Fruit fly (Drosophila melanogaster) ovary, adult (tissue): Measurements from ENCODE around the gene att-ORFB.

Source experiments
- CG17801 ChIP-seq: fragments of 200-800 bp; optimal IDR thresholded peaks from 2 replicates; lab custom pipeline; 2019; ENCODE audit warnings: missing biosample characterization, mild to moderate bottlenecking, missing genetic modification characterization, moderate library complexity; ENCODE audit not compliant: partially characterized antibody

att-ORFB gene

dm6 chr3R:20586409-20586808, 32.2 kb upstream of the att-ORFB start:
- no peak for TF ChIP-seq CG17801 (GFP tag; lab: Kevin White, UChicago)

dm6 chr3R:20585566-20585965, 31.4 kb upstream of the att-ORFB start, which contains the start of gene CG16953:
Gene CG16953 (minus strand): TSS chr3R:20585833.
- TF ChIP-seq CG17801 (GFP tag; lab: Kevin White, UChicago): peak; percentile 40

dm6 chr3R:20581376-20581775, 27.2 kb upstream of the att-ORFB start, which contains the start of gene CG34008:
Gene CG34008 (minus strand): TSS chr3R:20581522.
- no peak for TF ChIP-seq CG17801 (GFP tag; lab: Kevin White, UChicago)

dm6 chr3R:20579816-20580215, 25.6 kb upstream of the att-ORFB start, which contains the start of the genes EloB and Srp14:
Gene EloB (minus strand): TSS chr3R:20579850.
Gene Srp14 (plus strand): TSS chr3R:20580115.
- TF ChIP-seq CG17801 (GFP tag; lab: Kevin White, UChicago): peak; percentile 88

dm6 chr3R:20576789-20577188, 22.6 kb upstream of the att-ORFB start, which contains the start of the genes TFAM and CG5412:
Gene TFAM (minus strand): TSS chr3R:20577010.
Gene CG5412 (plus strand): TSS chr3R:20577053.
- no peak for TF ChIP-seq CG17801 (GFP tag; lab: Kevin White, UChicago)

- peak; percentile 70 for TF ChIP-seq CG17801 (GFP tag; lab: Kevin White, UChicago)
Observed at dm6 chr3R:20574535-20574980, 20.4 kb upstream of the att-ORFB start.

- no peak for TF ChIP-seq CG17801 (GFP tag; lab: Kevin White, UChicago)
Observed at dm6 chr3R:20573326-20573725, 19.1 kb upstream of the att-ORFB start.

dm6 chr3R:20567507-20568222, 13.5 kb upstream of the att-ORFB start:
- TF ChIP-seq CG17801 (GFP tag; lab: Kevin White, UChicago): no peak

dm6 chr3R:20565546-20565948, 11.3 kb upstream of the att-ORFB start:
- no peak for TF ChIP-seq CG17801 (GFP tag; lab: Kevin White, UChicago)

dm6 chr3R:20563830-20564421, 9.7 kb upstream of the att-ORFB start, which contains the start of gene CG10877:
Gene CG10877 (minus strand): TSS chr3R:20564067.
- no peak for TF ChIP-seq CG17801 (GFP tag; lab: Kevin White, UChicago)

dm6 chr3R:20560668-20561226, 6.5 kb upstream of the att-ORFB start, which contains the start of gene CG5191:
Gene CG5191 (plus strand): TSS chr3R:20560865.
- no peak for TF ChIP-seq CG17801 (GFP tag; lab: Kevin White, UChicago)

- no peak for TF ChIP-seq CG17801 (GFP tag; lab: Kevin White, UChicago)
Observed at dm6 chr3R:20560019-20560667, 5.9 kb upstream of the att-ORFB start, which contains the start of gene CG15922. Gene CG15922 (minus strand): TSS chr3R:20560280.

dm6 chr3R:20558106-20558489, 3.9 kb upstream of the att-ORFB start:
- no peak for TF ChIP-seq CG17801 (GFP tag; lab: Kevin White, UChicago)

dm6 chr3R:20557415-20558105, 3.4 kb upstream of the att-ORFB start, which contains the start of the genes DPCoAC and CG5180:
Gene DPCoAC (minus strand): TSS chr3R:20557667.
Gene CG5180 (plus strand): TSS chr3R:20557930.
- TF ChIP-seq CG17801 (GFP tag; lab: Kevin White, UChicago): peak; percentile 33
